Worm (Caenorhabditis elegans): ENCODE results near the gene cwp-2.

The cwp-2 gene

DNA sequence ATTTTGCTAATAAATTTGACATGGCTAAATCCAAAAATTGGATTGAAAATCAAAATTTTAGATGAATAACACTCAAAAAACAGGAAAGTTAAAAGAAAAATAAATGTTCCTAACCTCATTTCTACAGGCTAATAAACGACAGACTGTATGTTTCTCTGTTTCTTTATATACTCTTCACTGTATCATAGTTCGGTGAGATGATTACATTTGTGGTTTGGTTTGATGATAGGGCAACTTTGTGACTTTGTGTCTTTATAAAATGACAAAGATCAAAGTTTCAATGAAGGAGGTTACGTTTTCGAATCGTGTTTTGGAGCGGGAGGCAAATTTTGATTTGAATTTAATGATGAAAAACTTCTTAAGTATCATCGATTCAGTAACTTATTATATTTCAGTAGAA, 47.0 kb upstream of the cwp-2 start, which contains the start of gene ugt-12:
ugt-12 (minus strand) TSS at position 153 of the 400 bp plus-strand sequence.
- TF ChIP-seq pha-4 (tag; optimal IDR thresholded peaks at IDR 0.05) (peak; percentile 39), elt-2 (tag; optimal IDR thresholded peaks at IDR 0.05) (peak; percentile 71), nhr-23 (tag; optimal IDR thresholded peaks at IDR 0.05) (peak; percentile 35), pqm-1 (tag; optimal IDR thresholded peaks at IDR 0.05) (peak; percentile 43), fkh-10 (GFP tag; optimal IDR thresholded peaks at IDR 0.05) (no peak), egl-27 (tag; optimal IDR thresholded peaks at IDR 0.05) (no peak), daf-12 (tag; optimal IDR thresholded peaks at IDR 0.05) (no peak), egl-5 (tag; optimal IDR thresholded peaks at IDR 0.05) (no peak)

- TF ChIP-seq nhr-12 (tag; optimal IDR thresholded peaks at IDR 0.05): no peak
- TF ChIP-seq fkh-2 (tag; optimal IDR thresholded peaks at IDR 0.05): no peak
- no peak for TF ChIP-seq lin-39 (tag; optimal IDR thresholded peaks at IDR 0.05)
- no peak for TF ChIP-seq egl-27 (tag; optimal IDR thresholded peaks at IDR 0.05)
- TF ChIP-seq ceh-9 (tag; optimal IDR thresholded peaks at IDR 0.05): no peak
- TF ChIP-seq nhr-25 (tag; optimal IDR thresholded peaks at IDR 0.05): no peak
- no peak for TF ChIP-seq nhr-76 (tag; optimal IDR thresholded peaks at IDR 0.05)
- no peak for TF ChIP-seq R02D3.7 (tag; optimal IDR thresholded peaks at IDR 0.05)
- no peak for TF ChIP-seq ceh-16 (tag; optimal IDR thresholded peaks at IDR 0.05)
- no peak for TF ChIP-seq mml-1 (tag; optimal IDR thresholded peaks at IDR 0.05)
- TF ChIP-seq nhr-23 (tag; optimal IDR thresholded peaks at IDR 0.05): no peak
- TF ChIP-seq nhr-67 (tag; optimal IDR thresholded peaks at IDR 0.05): no peak
- no peak for TF ChIP-seq nhr-43 (tag; optimal IDR thresholded peaks at IDR 0.05; ENCODE audit: poor library complexity, severe bottlenecking)
- TF ChIP-seq ZK546.5 (tag; optimal IDR thresholded peaks at IDR 0.05): no peak
- TF ChIP-seq sea-2 (GFP tag; optimal IDR thresholded peaks at IDR 0.05): no peak
- no peak for TF ChIP-seq fos-1 (tag; optimal IDR thresholded peaks at IDR 0.05)
- no peak for TF ChIP-seq lin-15B (tag; optimal IDR thresholded peaks at IDR 0.05)
These were observed 42.9 kb upstream of the cwp-2 start, which contains the start of gene T19H12.3 for ce11 chrV:4885372-4885771. T19H12.3 (plus strand) TSS chrV:4885672.

ce11 chrV:4884490-4884889, 42.0 kb upstream of the cwp-2 start, which contains the start of gene T19H12.12:
T19H12.12 (plus strand) TSS chrV:4884790.
- no peak for TF ChIP-seq nhr-76 (tag; optimal IDR thresholded peaks at IDR 0.05)
- TF ChIP-seq R02D3.7 (tag; optimal IDR thresholded peaks at IDR 0.05): no peak
- no peak for TF ChIP-seq ceh-16 (tag; optimal IDR thresholded peaks at IDR 0.05)
- no peak for TF ChIP-seq ama-1 (optimal IDR thresholded peaks at IDR 0.05)
- TF ChIP-seq unc-39 (tag; optimal IDR thresholded peaks at IDR 0.05): no peak
- TF ChIP-seq mml-1 (tag; optimal IDR thresholded peaks at IDR 0.05): no peak
- TF ChIP-seq eor-1 (tag; optimal IDR thresholded peaks at IDR 0.05): no peak
- TF ChIP-seq nhr-25 (tag; optimal IDR thresholded peaks at IDR 0.05): no peak
- TF ChIP-seq ZK546.5 (tag; optimal IDR thresholded peaks at IDR 0.05): no peak
- no peak for TF ChIP-seq snpc-4 (tag; optimal IDR thresholded peaks at IDR 0.05)
- no peak for TF ChIP-seq nhr-43 (tag; optimal IDR thresholded peaks at IDR 0.05; ENCODE audit: poor library complexity, severe bottlenecking)
- TF ChIP-seq nhr-77 (tag; optimal IDR thresholded peaks at IDR 0.05): no peak

ce11 chrV:4881377-4881776, 38.9 kb upstream of the cwp-2 start, which contains the start of gene str-32:
str-32 (minus strand) TSS chrV:4881477.
- TF ChIP-seq elt-2 (tag; optimal IDR thresholded peaks at IDR 0.05): no peak
- TF ChIP-seq nhr-23 (tag; optimal IDR thresholded peaks at IDR 0.05): no peak
- no peak for TF ChIP-seq pqm-1 (tag; optimal IDR thresholded peaks at IDR 0.05)

ce11 chrV:4879251-4879650, 36.8 kb upstream of the cwp-2 start, which contains the start of gene T19H12.15:
T19H12.15 (minus strand) TSS chrV:4879351.
- TF ChIP-seq fos-1 (tag; optimal IDR thresholded peaks at IDR 0.05) (no peak), eor-1 (tag; optimal IDR thresholded peaks at IDR 0.05) (no peak), nhr-67 (tag; optimal IDR thresholded peaks at IDR 0.05) (no peak), ceh-82 (tag; optimal IDR thresholded peaks at IDR 0.05) (no peak), ceh-9 (tag; optimal IDR thresholded peaks at IDR 0.05) (no peak)

ce11 chrV:4877587-4877986, 35.1 kb upstream of the cwp-2 start, which contains the start of gene T19H12.6:
T19H12.6 (minus strand) TSS chrV:4877687.
- TF ChIP-seq sea-2 (GFP tag; optimal IDR thresholded peaks at IDR 0.05): no peak

- TF ChIP-seq nhr-23 (tag; optimal IDR thresholded peaks at IDR 0.05) (no peak), nhr-76 (tag; optimal IDR thresholded peaks at IDR 0.05) (no peak), ztf-4 (tag; optimal IDR thresholded peaks at IDR 0.05) (no peak), snpc-4 (tag; optimal IDR thresholded peaks at IDR 0.05) (no peak), nfya-1 (tag; optimal IDR thresholded peaks at IDR 0.05; ENCODE audit: insufficient read depth) (no peak), tbx-2 (tag; optimal IDR thresholded peaks at IDR 0.05) (no peak), nhr-67 (tag; optimal IDR thresholded peaks at IDR 0.05) (no peak), ceh-9 (tag; optimal IDR thresholded peaks at IDR 0.05) (no peak), ceh-28 (tag; optimal IDR thresholded peaks at IDR 0.05) (no peak), nhr-28 (tag; optimal IDR thresholded peaks at IDR 0.05) (no peak), mml-1 (tag; optimal IDR thresholded peaks at IDR 0.05) (no peak), aly-2 (tag; optimal IDR thresholded peaks at IDR 0.05) (no peak)
These were observed 29.5 kb upstream of the cwp-2 start, which contains the start of gene srd-33 for ce11 chrV:4871992-4872391. srd-33 (plus strand) TSS chrV:4872292.
